Worm (Caenorhabditis elegans) whole organism, late embryonic: ENCODE results near the gene srh-275.

Source experiments
- F13H6.1 ChIP-seq: sonication (generic microtip); optimal IDR thresholded peaks from 2 replicates; lab custom pipeline; 2016; ENCODE audit warnings: missing genetic modification characterization, missing compliant biosample characterization
- fkh-10 ChIP-seq: fragments of 150-350 bp; optimal IDR thresholded peaks from 2 replicates; lab custom pipeline; 2014; ENCODE audit warnings: missing biosample characterization, missing genetic modification reagents, missing genetic modification characterization
- gmeb-2 ChIP-seq: sonication (generic microtip); optimal IDR thresholded peaks from 2 replicates; lab custom pipeline; 2016; ENCODE audit warnings: missing genetic modification characterization, inconsistent platforms, missing compliant biosample characterization
- pha-4 ChIP-seq: fragments of 150-350 bp; optimal IDR thresholded peaks from 2 replicates; lab custom pipeline; 2018; ENCODE audit warnings: missing biosample characterization, missing genetic modification reagents, missing genetic modification characterization
- tbx-2 ChIP-seq: sonication (generic microtip); optimal IDR thresholded peaks from 2 replicates; lab custom pipeline; 2016; ENCODE audit warnings: missing genetic modification characterization, missing compliant biosample characterization
- tbx-7 ChIP-seq: sonication (generic microtip); optimal IDR thresholded peaks from 2 replicates; lab custom pipeline; 2016; ENCODE audit warnings: missing genotype, missing genetic modification characterization, missing compliant biosample characterization

DNA sequence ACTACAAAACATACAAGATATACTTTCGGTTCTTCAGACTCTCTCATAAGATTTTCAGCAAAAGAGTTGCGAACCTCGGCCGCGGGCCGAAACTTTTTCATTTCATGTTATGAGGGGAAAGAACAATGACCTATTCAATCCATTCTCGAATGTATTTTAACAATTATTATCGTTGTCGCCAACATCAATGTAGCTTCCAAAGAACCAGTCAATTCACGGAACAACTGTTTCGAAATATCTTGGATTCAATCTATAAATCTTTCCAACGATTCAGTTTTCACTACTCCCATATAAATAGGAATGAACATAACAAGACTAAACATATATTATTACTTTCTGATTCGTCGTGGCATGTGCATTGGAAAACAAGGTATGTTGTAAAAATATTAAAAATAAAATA is 45.7 kb upstream of the srh-275 start, which contains the start of gene F07G11.1:
- no peak for TF ChIP-seq fkh-10 (GFP tag; lab: Kevin White, UChicago)
- no peak for TF ChIP-seq tbx-2 (tag; lab: Kevin White, UChicago)
- no peak for TF ChIP-seq pha-4 (tag; lab: Kevin White, UChicago)
- no peak for TF ChIP-seq F13H6.1 (tag; lab: Kevin White, UChicago)
- TF ChIP-seq gmeb-2 (tag; lab: Kevin White, UChicago), result no peak
- TF ChIP-seq tbx-7 (tag; lab: Kevin White, UChicago), result no peak
